Fruit fly (Drosophila melanogaster): Measurements from ENCODE around the gene Ccdc85.

- no peak for TF ChIP-seq usp (GFP tag; optimal IDR thresholded peaks at IDR 0.05)
- TF ChIP-seq pan (optimal IDR thresholded peaks at IDR 0.05), result no peak
Measured at dm6 chr2L:2955659-2956058, 43.4 kb upstream of the Ccdc85 start.
